Worm (Caenorhabditis elegans): ENCODE results near the gene T24A6.16.
"Not testable (repeated sequence)": the region's sequence is repeated elsewhere in the genome, so short reads cannot be mapped to it uniquely, and the experiment has no call there.

- TF ChIP-seq dpl-1 (GFP tag; optimal IDR thresholded peaks at IDR 0.05); let-526 (GFP tag; IDR thresholded peaks at IDR 0.05); atf-7 (tag; optimal IDR thresholded peaks at IDR 0.05); hmg-20 (GFP tag; IDR thresholded peaks at IDR 0.05); attf-6 (GFP tag; IDR thresholded peaks at IDR 0.05); nfya-1 (tag; optimal IDR thresholded peaks at IDR 0.05; ENCODE audit: borderline replicate concordance, insufficient read depth); mxl-1 (tag; optimal IDR thresholded peaks at IDR 0.05); ama-1 (optimal IDR thresholded peaks at IDR 0.05); ama-1 (GFP tag; optimal IDR thresholded peaks at IDR 0.05); pbrm-1 (GFP tag; IDR thresholded peaks at IDR 0.05); ceh-100 (GFP tag; IDR thresholded peaks at IDR 0.05); lag-1 (GFP tag; IDR thresholded peaks at IDR 0.05); hlh-26 (GFP tag; conservative IDR thresholded peaks at IDR 0.05); unc-62 (GFP tag; optimal IDR thresholded peaks at IDR 0.05); snpc-4 (GFP tag; optimal IDR thresholded peaks at IDR 0.05); snpc-4 (tag; optimal IDR thresholded peaks at IDR 0.05): not testable (repeated sequence)
Observed at ce11 chrV:3562824-3563223, at the start of gene T24A6.16.

All from whole organism, young adult.